Fruit fly (Drosophila melanogaster) Kc167 (cell line): Measurements from ENCODE around the gene CG18404.

Experiments used
- Myc ChIP-seq: fragments of >200 bp; optimal IDR thresholded peaks from 2 replicates; lab custom pipeline; 2017; ENCODE audit warnings: missing external identifiers
- Sin3A ChIP-seq: fragments of >200 bp; optimal IDR thresholded peaks from 2 replicates; lab custom pipeline; 2018; ENCODE audit warnings: missing external identifiers
- h ChIP-seq: fragments of >200 bp; optimal IDR thresholded peaks from 3 replicates; lab custom pipeline; 2018; ENCODE audit warnings: missing external identifiers
- psq ChIP-seq: fragments of >200 bp; optimal IDR thresholded peaks from 2 replicates; lab custom pipeline; 2017; ENCODE audit warnings: missing external identifiers
- ttk ChIP-seq: sonication (Bioruptor generic); optimal IDR thresholded peaks from 2 replicates; lab custom pipeline; 2017; ENCODE audit warnings: missing external identifiers

dm6 chr3R:30288362-30289055 lies 35.5 kb downstream of the CG18404 start:
- no peak for TF ChIP-seq Myc (lab: Kevin White, UChicago)
- TF ChIP-seq Sin3A: no peak
- TF ChIP-seq psq: no peak
- TF ChIP-seq h (lab: Kevin White, UChicago): no peak
- TF ChIP-seq ttk (lab: Kevin White, UChicago): no peak
